Fruit fly (Drosophila melanogaster): ENCODE data around the gene LanA.

Gene LanA

DNA sequence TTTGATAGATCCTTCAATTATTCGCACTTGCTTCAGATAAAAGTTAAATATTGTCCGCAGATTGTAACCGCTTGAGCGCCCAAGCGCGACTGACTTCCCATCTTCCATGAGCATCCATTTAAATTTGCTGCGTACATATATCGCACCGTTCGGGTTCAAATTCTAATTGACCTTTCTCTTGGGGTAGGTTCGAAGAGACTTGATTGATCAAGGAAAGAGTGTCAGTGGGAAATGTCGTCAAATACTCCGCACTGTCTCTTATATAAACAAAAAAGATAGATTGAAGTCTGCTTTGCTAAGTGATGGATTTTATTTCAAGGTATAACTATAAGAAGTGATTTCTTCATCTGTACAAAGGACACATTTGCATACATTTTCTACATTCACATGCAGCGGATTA, 27.8 kb upstream of the LanA start, which contains the start of gene Mdr65:
Gene Mdr65 (minus strand): TSS at position 101 of the 400 bp plus-strand sequence.
- TF ChIP-seq CTCF (optimal IDR thresholded peaks at IDR 0.05) (no peak), CG8478 (optimal IDR thresholded peaks at IDR 0.05) (no peak)

DNA sequence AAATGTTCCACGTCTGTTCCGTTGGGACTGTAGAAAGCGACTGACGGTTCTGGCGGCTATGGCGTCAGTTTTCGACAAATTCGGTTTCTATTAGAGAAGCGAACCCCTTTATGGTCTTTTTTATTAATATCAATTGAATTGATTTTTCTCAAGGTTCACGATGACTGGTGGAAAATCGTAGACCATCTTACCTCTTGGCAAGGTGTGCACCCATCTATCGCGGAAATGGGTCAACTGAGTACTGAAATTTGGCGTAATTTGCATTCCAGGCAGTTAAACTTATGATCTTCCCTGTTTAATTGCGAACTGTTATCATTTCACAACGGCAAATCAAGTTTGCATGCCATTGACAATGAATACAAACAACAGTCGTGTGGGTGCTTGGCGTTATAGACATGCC, 22.1 kb upstream of the LanA start, which contains the start of gene CG10226:
Gene CG10226 (minus strand): TSS at position 101 of the 400 bp plus-strand sequence.
- no peak for TF ChIP-seq CTCF (optimal IDR thresholded peaks at IDR 0.05)
- no peak for TF ChIP-seq CG8478 (optimal IDR thresholded peaks at IDR 0.05)

DNA sequence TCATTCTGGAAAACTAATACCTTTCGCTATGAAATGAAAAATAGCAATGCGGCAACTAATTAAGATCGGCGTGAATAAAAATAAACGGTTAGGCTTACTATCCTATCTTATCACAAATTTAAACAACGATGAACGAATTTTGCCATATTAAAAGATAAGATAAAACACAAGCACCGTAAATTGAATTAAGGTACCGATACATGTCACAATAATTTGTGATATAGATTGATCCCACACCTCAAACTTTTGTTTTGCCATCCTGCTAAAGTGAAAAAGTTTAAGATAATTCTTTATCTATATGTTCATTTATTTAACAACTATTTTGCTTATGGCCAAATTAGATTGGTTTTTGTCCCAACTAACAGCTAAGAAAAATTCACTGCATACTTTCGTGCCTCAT, 16.2 kb upstream of the LanA start, which contains the start of gene CG42714:
Gene CG42714 (minus strand): TSS at position 22 of the 400 bp plus-strand sequence.
- TF ChIP-seq CG8478 (optimal IDR thresholded peaks at IDR 0.05) (no peak), CTCF (optimal IDR thresholded peaks at IDR 0.05) (no peak)

- TF ChIP-seq CG8478 (optimal IDR thresholded peaks at IDR 0.05), result no peak
- no peak for TF ChIP-seq CTCF (optimal IDR thresholded peaks at IDR 0.05)
Observed at dm6 chr3L:6233281-6233680, 15.5 kb upstream of the LanA start, which contains the start of gene BG642312. Gene BG642312, minus strand, starts transcription at chr3L:6233381.

dm6 chr3L:6232261-6232660, 14.4 kb upstream of the LanA start, which contains the start of gene CG13299:
Gene CG13299, minus strand, starts transcription at chr3L:6232361.
- TF ChIP-seq CG8478 (optimal IDR thresholded peaks at IDR 0.05), result no peak
- TF ChIP-seq CTCF (optimal IDR thresholded peaks at IDR 0.05), result no peak

DNA sequence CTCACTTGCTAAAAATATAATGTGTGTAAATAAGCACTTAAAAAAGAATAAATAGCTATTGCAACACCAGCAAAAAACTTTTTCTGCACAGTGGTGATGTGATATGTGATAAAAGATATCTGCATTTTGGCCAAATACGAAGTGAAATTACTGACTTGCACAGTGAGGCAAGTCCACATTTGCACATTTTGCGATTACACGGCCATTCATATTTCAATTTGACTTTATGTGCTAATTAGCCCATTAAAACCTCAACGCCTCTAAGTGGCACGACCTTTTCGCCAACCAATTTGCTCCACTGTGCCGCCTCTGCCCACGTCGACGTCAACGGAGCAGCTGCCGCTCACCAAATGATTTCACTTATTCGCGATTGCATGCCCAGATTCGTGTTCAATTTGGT, 2.4 kb upstream of the LanA start, which contains the start of gene CG33946:
Gene CG33946 (plus strand): TSS at position 392 of the 400 bp plus-strand sequence.
- TF ChIP-seq CTCF (optimal IDR thresholded peaks at IDR 0.05) (no peak), CG8478 (optimal IDR thresholded peaks at IDR 0.05) (no peak)

- TF ChIP-seq CTCF (optimal IDR thresholded peaks at IDR 0.05) (no peak), CG8478 (optimal IDR thresholded peaks at IDR 0.05) (no peak)
Observed at dm6 chr3L:6218517-6219155, 814 bp upstream of the LanA start.

dm6 chr3L:6217212-6217611, 610 bp downstream of the LanA start:
- no peak for TF ChIP-seq CTCF (optimal IDR thresholded peaks at IDR 0.05)
- TF ChIP-seq CG8478 (optimal IDR thresholded peaks at IDR 0.05), result no peak

DNA sequence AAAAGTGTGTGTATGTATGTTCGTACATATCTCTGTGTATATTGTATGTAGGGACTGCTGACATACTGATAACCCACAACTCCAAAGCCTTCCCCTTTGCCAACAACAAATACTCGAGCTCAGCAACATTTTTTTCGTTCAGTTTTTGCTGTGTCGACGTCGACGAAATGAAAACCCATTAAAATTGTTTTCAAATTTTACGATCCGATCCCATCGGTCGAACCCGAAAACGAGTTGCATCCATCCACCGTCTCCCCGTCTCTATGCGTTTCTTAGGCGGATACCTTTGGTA, 1.1 kb downstream of the LanA start:
- no peak for TF ChIP-seq CG8478 (optimal IDR thresholded peaks at IDR 0.05)
- no peak for TF ChIP-seq CTCF (optimal IDR thresholded peaks at IDR 0.05)

DNA sequence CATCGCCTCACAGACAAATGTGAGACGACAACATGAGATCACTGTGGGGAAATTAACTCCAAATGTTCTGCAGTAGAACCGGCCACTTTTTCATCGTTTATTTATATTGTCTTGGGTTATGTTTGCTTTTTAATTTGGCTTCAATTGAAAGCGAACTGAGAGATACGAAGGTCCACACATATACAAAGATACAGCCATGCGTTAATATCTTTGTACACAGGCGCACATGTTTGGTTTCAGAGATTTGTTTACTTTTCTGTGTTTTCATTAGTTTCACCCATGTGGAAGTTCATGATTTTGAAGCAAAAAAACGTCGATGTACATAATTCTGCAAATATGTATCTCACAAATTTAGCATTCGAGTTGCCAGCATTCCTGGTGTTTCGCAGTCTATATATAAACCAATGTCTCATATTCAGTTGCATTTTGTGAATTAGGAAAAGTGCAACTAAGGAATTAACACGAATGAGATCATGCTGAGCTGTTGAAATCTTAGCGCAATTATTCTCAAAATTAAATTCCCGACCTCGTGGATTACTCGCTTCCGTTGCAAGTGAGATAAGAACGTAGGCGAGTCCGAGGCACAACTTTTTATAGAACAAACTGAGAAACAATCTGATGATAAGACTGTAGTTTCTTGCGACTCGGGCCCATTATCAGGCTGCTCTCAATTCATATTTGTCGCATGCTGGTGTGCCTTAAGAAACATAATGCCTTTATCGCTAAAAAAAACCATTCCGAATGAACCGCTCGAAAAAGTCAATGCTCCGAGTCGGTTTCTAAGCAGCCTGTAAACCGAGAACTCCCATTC, 1.6 kb downstream of the LanA start:
- no peak for TF ChIP-seq CTCF (optimal IDR thresholded peaks at IDR 0.05)

DNA sequence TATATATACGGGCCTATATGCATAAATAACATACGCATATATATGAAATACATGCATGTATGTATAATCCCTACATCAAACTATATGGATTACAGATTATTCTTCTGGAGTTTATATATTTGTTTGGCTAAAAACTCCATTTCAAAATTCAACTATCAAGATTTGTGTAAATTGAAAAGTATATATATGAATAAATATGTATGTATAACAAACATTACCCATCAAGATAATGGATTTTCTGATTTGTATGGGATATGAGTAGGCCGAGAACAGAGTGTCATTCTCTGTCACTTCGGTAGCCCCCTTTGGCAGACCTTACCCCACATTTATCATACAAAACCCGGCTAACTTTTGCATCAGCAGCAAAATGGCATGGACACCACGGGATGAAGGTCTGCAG, 17.6 kb downstream of the LanA start, which contains the start of gene CG8219:
Gene CG8219 (plus strand): TSS at position 301 of the 400 bp plus-strand sequence.
- TF ChIP-seq CTCF (optimal IDR thresholded peaks at IDR 0.05) (no peak), CG8478 (optimal IDR thresholded peaks at IDR 0.05) (no peak)

dm6 chr3L:6193556-6194114, 24.2 kb downstream of the LanA start:
- TF ChIP-seq CTCF (optimal IDR thresholded peaks at IDR 0.05) (no peak), CG8478 (optimal IDR thresholded peaks at IDR 0.05) (no peak)

DNA sequence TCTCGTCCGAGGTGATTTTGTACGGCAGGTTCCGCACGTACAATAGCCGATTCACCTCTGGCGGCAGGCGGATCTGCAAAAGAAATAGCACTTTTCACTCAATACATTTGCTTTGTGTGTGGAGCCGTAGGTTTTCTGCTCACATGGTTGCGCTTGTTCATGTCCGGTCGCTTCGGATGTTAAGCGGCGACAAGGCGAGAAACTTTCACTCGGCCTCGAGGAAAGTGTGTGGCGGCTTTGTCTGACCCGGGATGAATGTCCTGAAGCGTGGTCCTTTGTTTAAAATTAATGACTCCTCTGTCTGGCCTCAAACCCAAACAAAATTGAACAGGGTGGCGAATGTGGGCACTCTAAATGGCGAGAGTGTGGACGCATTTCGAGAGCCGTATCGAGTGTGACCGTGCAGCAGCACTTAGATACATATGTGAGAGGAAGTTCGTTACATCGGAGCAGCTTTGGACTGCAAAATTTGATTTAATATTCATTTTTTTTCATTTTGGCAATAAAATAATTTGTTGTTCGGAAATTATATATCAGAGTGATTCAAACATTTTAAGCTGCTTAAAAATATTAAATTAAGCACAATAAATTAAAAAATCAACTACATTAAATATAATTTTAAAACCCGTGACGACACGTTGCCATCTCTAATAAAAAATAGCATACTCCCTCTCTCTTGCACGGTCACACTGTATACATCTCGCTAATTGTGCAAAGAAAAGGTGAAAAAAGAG, 24.8 kb downstream of the LanA start, which contains the start of the genes Sf3b6 and Tnpo:
Gene Sf3b6 (minus strand): TSS at position 358 of the 734 bp plus-strand sequence.
Gene Tnpo (plus strand): TSS at position 659 of the 734 bp plus-strand sequence.
- TF ChIP-seq CTCF (optimal IDR thresholded peaks at IDR 0.05), result peak in 1 of 2 experiments; percentile 4
- no peak for TF ChIP-seq CG8478 (optimal IDR thresholded peaks at IDR 0.05)

DNA sequence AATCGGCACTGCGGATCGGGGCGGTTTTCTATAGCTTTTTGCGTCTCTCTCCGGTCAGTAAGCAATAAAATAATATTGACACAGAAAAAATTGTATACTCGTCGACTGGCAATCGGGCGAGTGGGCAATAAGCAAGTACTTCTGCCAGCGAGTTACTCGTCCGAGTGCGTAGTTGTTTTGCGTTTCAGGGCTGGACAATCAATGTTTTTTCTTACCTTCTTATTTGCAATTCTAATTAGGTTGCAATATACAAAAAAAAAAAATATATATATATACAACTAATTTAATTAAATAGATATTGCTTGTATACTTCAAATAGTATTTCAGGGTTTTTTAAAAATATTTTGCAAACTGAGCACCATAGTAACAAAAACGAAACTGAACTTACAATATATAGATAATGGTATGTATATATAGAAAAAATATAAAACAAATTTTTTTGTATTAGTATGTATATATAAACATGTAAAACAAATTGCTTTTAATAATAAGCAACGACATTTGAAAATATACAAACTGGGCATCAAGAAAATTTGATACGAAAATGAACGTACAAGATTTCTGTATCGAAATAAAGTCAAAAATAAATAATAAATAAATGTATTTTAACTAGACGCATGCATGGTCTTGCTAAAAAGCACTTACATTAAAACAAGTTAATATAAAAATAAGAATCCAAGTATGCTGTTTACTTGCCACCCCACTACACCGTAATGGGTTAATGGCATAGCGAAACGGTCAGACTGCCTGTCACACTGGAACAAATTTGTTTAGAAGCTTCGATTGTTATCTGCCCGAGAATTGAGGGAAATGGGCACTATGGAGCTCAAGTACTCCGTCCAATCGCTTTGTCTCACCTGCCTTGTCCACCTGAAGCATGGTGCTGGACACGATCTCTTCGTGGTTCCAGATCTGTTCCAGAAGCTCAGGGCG, 28.6 kb downstream of the LanA start, which contains the start of the genes D19A and CG7386:
Gene D19A (minus strand): TSS at position 129 of the 933 bp plus-strand sequence.
Gene CG7386 (plus strand): TSS at position 751 of the 933 bp plus-strand sequence.
- TF ChIP-seq CTCF (optimal IDR thresholded peaks at IDR 0.05) (no peak), CG8478 (optimal IDR thresholded peaks at IDR 0.05) (no peak)
